Fruit fly (Drosophila melanogaster): ENCODE measurements around the gene CG33169.

DNA sequence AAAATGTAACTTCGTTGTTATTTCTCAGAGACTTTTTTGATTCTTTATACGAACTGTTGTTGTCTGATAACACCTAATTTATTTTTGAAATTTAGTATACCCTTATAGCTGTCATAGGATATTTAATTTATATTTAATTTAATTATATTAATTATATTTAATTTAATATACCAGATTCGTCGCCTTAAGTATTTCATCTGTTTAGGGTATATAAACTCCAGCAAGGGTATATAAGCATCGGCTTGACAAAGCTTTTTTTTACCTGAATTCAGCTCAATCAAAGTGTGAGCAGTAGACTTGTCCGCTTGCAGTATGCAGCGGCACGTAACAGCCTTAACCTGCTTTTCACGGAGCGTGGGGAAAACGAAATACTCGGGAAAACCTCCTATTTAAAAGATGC, 20.0 kb downstream of the CG33169 start:
- TF ChIP-seq psq (optimal IDR thresholded peaks at IDR 0.05) = no peak
- no peak for TF ChIP-seq insv (optimal IDR thresholded peaks at IDR 0.05)
